Worm (Caenorhabditis elegans) whole organism, early embryonic: Measurements from ENCODE around the gene F59B2.8.

Source experiments
- B0310.2 ChIP-seq: sonication (generic microtip); optimal IDR thresholded peaks from 2 replicates; lab custom pipeline; 2016; ENCODE audit warnings: mild to moderate bottlenecking, missing genetic modification characterization, missing compliant biosample characterization
- hnd-1 ChIP-seq: sonication (generic microtip); optimal IDR thresholded peaks from 2 replicates; lab custom pipeline; 2016; ENCODE audit warnings: missing genetic modification characterization, missing compliant biosample characterization
- pes-1 ChIP-seq: fragments of 200-800 bp; sonication (Bioruptor generic); IDR thresholded peaks from 2 replicates; pipeline ENCODE4 v1.3.6; 2022; ENCODE audit warnings: missing genetic modification reagents, missing genetic modification characterization, missing compliant biosample characterization
- scrt-1 ChIP-seq: fragments of 200-800 bp; sonication (Bioruptor generic); IDR thresholded peaks from 2 replicates; pipeline ENCODE4 v1.3.6; 2022; ENCODE audit warnings: missing genetic modification characterization, missing compliant biosample characterization
- tbx-37 ChIP-seq: fragments of 200-800 bp; sonication (Bioruptor generic); conservative IDR thresholded peaks from 2 replicates; pipeline ENCODE4 v1.3.6; 2022; ENCODE audit warnings: missing genetic modification reagents, missing genetic modification characterization, missing compliant biosample characterization

F59B2.8 gene

DNA sequence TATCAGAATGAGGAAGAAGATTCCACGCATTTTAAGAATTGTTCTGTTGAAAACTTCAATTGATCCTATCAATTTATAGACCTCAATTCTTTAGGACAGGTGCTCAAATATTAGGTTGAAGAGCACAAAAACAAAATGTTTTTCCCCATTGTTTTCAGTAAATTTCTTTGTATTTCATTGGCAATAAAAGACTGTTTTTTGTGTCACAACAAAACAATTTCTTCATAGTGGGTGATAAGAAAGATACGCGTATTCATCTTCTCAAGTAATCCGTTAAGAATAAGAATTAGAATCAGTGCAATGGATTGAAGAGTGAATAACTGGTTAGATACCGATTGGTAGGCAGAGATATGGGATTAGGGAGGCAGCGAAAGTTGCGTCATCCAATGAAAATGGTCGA is 49.3 kb downstream of the F59B2.8 start, which contains the start of gene ZK643.6:
ZK643.6 (minus strand) TSS at position 101 of the 400 bp plus-strand sequence.
- TF ChIP-seq hnd-1 (tag; lab: Kevin White, UChicago), result no peak
- TF ChIP-seq pes-1 (GFP tag; lab: Robert Waterston, UW), result no peak
- TF ChIP-seq B0310.2, result no peak
- TF ChIP-seq tbx-37 (GFP tag; lab: Robert Waterston, UW), result no peak
- no peak for TF ChIP-seq scrt-1
